Worm (Caenorhabditis elegans): Measurements from ENCODE around the gene K06G5.3.

Gene K06G5.3

ce11 chrX:14263473-14263872 is 40.4 kb upstream of the K06G5.3 start, which contains the start of gene E02H4.8:
Gene E02H4.8, minus strand, starts transcription at chrX:14263573.
- no peak for TF ChIP-seq tlf-1 (GFP tag; optimal IDR thresholded peaks at IDR 0.05)
- TF ChIP-seq lin-26 (GFP tag; IDR thresholded peaks at IDR 0.05), result no peak
- no peak for TF ChIP-seq ceh-100 (GFP tag; IDR thresholded peaks at IDR 0.05)
- no peak for TF ChIP-seq F33H1.4 (GFP tag; IDR thresholded peaks at IDR 0.05)
- no peak for TF ChIP-seq let-607 (tag; optimal IDR thresholded peaks at IDR 0.05)
- TF ChIP-seq him-1 (tag; optimal IDR thresholded peaks at IDR 0.05), result no peak
- TF ChIP-seq C06A6.2 (GFP tag; conservative IDR thresholded peaks at IDR 0.05), result no peak
- TF ChIP-seq fkh-3 (tag; optimal IDR thresholded peaks at IDR 0.05), result no peak
- TF ChIP-seq let-526 (GFP tag; IDR thresholded peaks at IDR 0.05), result no peak
- TF ChIP-seq ztf-28 (GFP tag; IDR thresholded peaks at IDR 0.05), result no peak
- no peak for TF ChIP-seq Y95B8A.8 (GFP tag; IDR thresholded peaks at IDR 0.05)
- TF ChIP-seq aptf-2 (GFP tag; conservative IDR thresholded peaks at IDR 0.05), result no peak
- no peak for TF ChIP-seq ztf-26 (tag; optimal IDR thresholded peaks at IDR 0.05)
- no peak for TF ChIP-seq Y53G8AR.9 (GFP tag; conservative IDR thresholded peaks at IDR 0.05)
- no peak for TF ChIP-seq hmg-1.2 (GFP tag; IDR thresholded peaks at IDR 0.05)
- TF ChIP-seq lsl-1 (GFP tag; optimal IDR thresholded peaks at IDR 0.05), result no peak

ce11 chrX:14257661-14258060 is 34.6 kb upstream of the K06G5.3 start, which contains the start of gene E02H4.4:
Gene E02H4.4, plus strand, starts transcription at chrX:14257961.
- TF ChIP-seq chd-7 (tag; optimal IDR thresholded peaks at IDR 0.05), result no peak
- no peak for TF ChIP-seq K11D2.4 (GFP tag; IDR thresholded peaks at IDR 0.05)
- TF ChIP-seq hrde-1 (tag; optimal IDR thresholded peaks at IDR 0.05; ENCODE audit: borderline replicate concordance), result no peak
- TF ChIP-seq die-1 (tag; optimal IDR thresholded peaks at IDR 0.05), result no peak
- no peak for TF ChIP-seq B0035.1 (tag; optimal IDR thresholded peaks at IDR 0.05)
- no peak for TF ChIP-seq aptf-2 (GFP tag; conservative IDR thresholded peaks at IDR 0.05)
- TF ChIP-seq Y53F4B.3 (GFP tag; IDR thresholded peaks at IDR 0.05), result no peak
- no peak for TF ChIP-seq lir-1 (GFP tag; conservative IDR thresholded peaks at IDR 0.05)
- TF ChIP-seq unc-62 (GFP tag; optimal IDR thresholded peaks at IDR 0.05), result no peak
- no peak for TF ChIP-seq ztf-6 (GFP tag; IDR thresholded peaks at IDR 0.05)
- TF ChIP-seq C06A6.2 (GFP tag; conservative IDR thresholded peaks at IDR 0.05), result no peak
- TF ChIP-seq nfya-2 (GFP tag; IDR thresholded peaks at IDR 0.05), result no peak
- no peak for TF ChIP-seq F22D6.2 (tag; optimal IDR thresholded peaks at IDR 0.05)

ce11 chrX:14255973-14256372 is 32.9 kb upstream of the K06G5.3 start, which contains the start of gene E02H4.7:
Gene E02H4.7, plus strand, starts transcription at chrX:14256273.
- TF ChIP-seq ztf-18 (tag; optimal IDR thresholded peaks at IDR 0.05) (no peak), let-526 (GFP tag; IDR thresholded peaks at IDR 0.05) (no peak), xnd-1 (tag; optimal IDR thresholded peaks at IDR 0.05) (no peak), F22D6.2 (tag; optimal IDR thresholded peaks at IDR 0.05) (no peak), pha-4 (tag; optimal IDR thresholded peaks at IDR 0.05) (no peak), madf-3 (GFP tag; IDR thresholded peaks at IDR 0.05) (no peak), lin-35 (GFP tag; optimal IDR thresholded peaks at IDR 0.05) (no peak), ceh-40 (GFP tag; IDR thresholded peaks at IDR 0.05) (no peak), F37B4.10 (GFP tag; IDR thresholded peaks at IDR 0.05) (no peak)

- TF ChIP-seq mel-28 (tag; optimal IDR thresholded peaks at IDR 0.05; ENCODE audit: borderline replicate concordance) (no peak), lsl-1 (GFP tag; optimal IDR thresholded peaks at IDR 0.05) (no peak), F57A8.1 (GFP tag; optimal IDR thresholded peaks at IDR 0.05) (no peak), dpl-1 (GFP tag; optimal IDR thresholded peaks at IDR 0.05) (no peak), let-526 (GFP tag; IDR thresholded peaks at IDR 0.05) (no peak), him-1 (tag; optimal IDR thresholded peaks at IDR 0.05) (no peak), cebp-1 (GFP tag; IDR thresholded peaks at IDR 0.05) (no peak), cebp-1 (tag; optimal IDR thresholded peaks at IDR 0.05) (no peak), nhr-90 (tag; optimal IDR thresholded peaks at IDR 0.05) (no peak), madf-3 (GFP tag; IDR thresholded peaks at IDR 0.05) (no peak), hsf-1 (GFP tag; IDR thresholded peaks at IDR 0.05) (no peak), ZK185.1 (tag; optimal IDR thresholded peaks at IDR 0.05; ENCODE audit: poor library complexity, severe bottlenecking) (no peak), Y95B8A.8 (GFP tag; IDR thresholded peaks at IDR 0.05) (no peak), ztf-18 (tag; optimal IDR thresholded peaks at IDR 0.05) (no peak), T07F8.4 (tag; optimal IDR thresholded peaks at IDR 0.05) (no peak), F55B11.4 (tag; optimal IDR thresholded peaks at IDR 0.05; ENCODE audit: borderline replicate concordance, insufficient read depth) (no peak), ceh-100 (GFP tag; IDR thresholded peaks at IDR 0.05) (no peak), B0336.3 (GFP tag; IDR thresholded peaks at IDR 0.05) (no peak)
These were observed 32.0 kb upstream of the K06G5.3 start, which contains the start of gene E02H4.5 for ce11 chrX:14255031-14255430. Gene E02H4.5, minus strand, starts transcription at chrX:14255131.

All from whole organism, young adult.